Fruit fly (Drosophila melanogaster) whole organism, wandering third instar larva: ENCODE results near the gene Sry-beta.

Experiments
- Abd-B ChIP-seq: fragments of >200 bp; optimal IDR thresholded peaks from 2 replicates; lab custom pipeline; 2017; ENCODE audit warnings: missing biosample characterization, missing genetic modification characterization
- Hr78 ChIP-seq: fragments of >200 bp; optimal IDR thresholded peaks from 2 replicates; lab custom pipeline; 2017; ENCODE audit warnings: missing biosample characterization, missing genetic modification characterization
- Hr83 ChIP-seq: fragments of 200-300 bp; sonication (Bioruptor generic); optimal IDR thresholded peaks from 2 replicates; lab custom pipeline; 2016; ENCODE audit warnings: missing biosample characterization, mild to moderate bottlenecking, missing genetic modification characterization, moderate library complexity; ENCODE audit not compliant: poor library complexity, severe bottlenecking
- N ChIP-seq: fragments of >200 bp; optimal IDR thresholded peaks from 2 replicates; lab custom pipeline; 2018; ENCODE audit warnings: missing biosample characterization, missing external identifiers, missing genetic modification characterization
- OdsH ChIP-seq: fragments of 200-800 bp; sonication (Bioruptor generic); optimal IDR thresholded peaks from 2 replicates; lab custom pipeline; 2016; ENCODE audit warnings: missing biosample characterization, mild to moderate bottlenecking, missing genetic modification characterization
- br ChIP-seq: fragments of 200-800 bp; sonication (Bioruptor generic); optimal IDR thresholded peaks from 2 replicates; lab custom pipeline; 2016; ENCODE audit warnings: missing biosample characterization, missing genetic modification characterization
- dmrt93B ChIP-seq: fragments of 200-800 bp; sonication (Bioruptor generic); optimal IDR thresholded peaks from 2 replicates; lab custom pipeline; 2018; ENCODE audit warnings: missing biosample characterization, mild to moderate bottlenecking, missing genetic modification characterization
- fru ChIP-seq: fragments of 200-800 bp; sonication (Bioruptor generic); optimal IDR thresholded peaks from 3 replicates; lab custom pipeline; 2016; ENCODE audit warnings: missing biosample characterization, mild to moderate bottlenecking, missing genetic modification characterization
- lola ChIP-seq: fragments of >200 bp; optimal IDR thresholded peaks from 2 replicates; lab custom pipeline; 2017; ENCODE audit warnings: missing biosample characterization, missing genetic modification characterization
- pan ChIP-seq: fragments of >200 bp; optimal IDR thresholded peaks from 2 replicates; lab custom pipeline; 2017
- psq ChIP-seq: fragments of 200-800 bp; sonication (Bioruptor generic); optimal IDR thresholded peaks from 3 replicates; lab custom pipeline; 2017; ENCODE audit warnings: missing biosample characterization, mild to moderate bottlenecking, missing genetic modification characterization, moderate library complexity

DNA sequence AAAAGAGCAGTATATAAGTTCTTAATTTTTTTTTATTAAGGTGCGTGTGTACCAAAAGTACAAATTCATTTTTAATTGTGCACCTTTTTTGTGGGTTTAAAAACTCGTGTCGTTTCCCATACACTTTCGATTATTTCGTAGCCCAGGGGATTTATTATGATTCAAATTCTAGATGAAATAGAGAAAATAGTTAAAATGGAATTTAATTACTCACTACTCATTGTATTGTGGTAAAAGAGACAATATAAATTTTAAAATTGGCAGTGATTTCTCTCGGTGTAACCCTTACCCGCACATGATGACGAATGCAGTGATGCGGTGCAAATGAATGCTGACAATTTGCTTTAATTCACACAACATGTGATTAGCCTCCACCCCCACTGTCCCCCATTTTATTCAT, 43.7 kb downstream of the Sry-beta start:
- TF ChIP-seq Hr83 (GFP tag; lab: Kevin White, UChicago) (no peak), OdsH (GFP tag; lab: Kevin White, UChicago) (no peak), psq (GFP tag; lab: Kevin White, UChicago) (peak; percentile 27), Hr78 (GFP tag; lab: Kevin White, UChicago) (no peak), dmrt93B (GFP tag; lab: Kevin White, UChicago) (no peak), br (GFP tag; lab: Kevin White, UChicago) (peak; percentile 2), fru (no peak), Abd-B (GFP tag; lab: Kevin White, UChicago) (no peak), pan (lab: Kevin White, UChicago) (no peak), lola (GFP tag; lab: Kevin White, UChicago) (no peak), N (GFP tag; lab: Kevin White, UChicago) (no peak)
